Fruit fly (Drosophila melanogaster): ENCODE results near the gene lectin-22C.

Gene lectin-22C

DNA sequence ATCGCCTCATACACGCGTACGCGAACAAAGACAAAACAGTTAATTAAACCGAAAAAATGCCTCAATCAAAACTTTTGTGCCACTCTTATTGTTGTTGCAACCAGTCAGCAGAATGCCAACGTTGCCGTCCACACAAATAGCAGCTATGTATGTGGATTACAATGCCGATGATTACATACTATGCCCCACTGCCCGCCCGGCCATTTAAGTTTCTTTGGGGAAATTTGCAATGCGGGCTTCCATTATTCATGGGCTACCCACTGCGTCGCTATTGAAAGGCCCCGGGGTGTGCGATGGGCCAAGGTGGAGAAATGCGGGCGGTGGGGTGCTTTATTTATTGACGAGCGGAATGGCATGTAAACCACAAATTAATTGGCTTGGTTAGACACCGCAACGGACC is 47.3 kb upstream of the lectin-22C start (continued):
- TF ChIP-seq ara (GFP tag; IDR thresholded peaks at IDR 0.05) (0 out of 2 replicates have a peak, but pooled peaks have one; percentile 31), CG3407 (GFP tag; optimal IDR thresholded peaks at IDR 0.05) (no peak), Ravus (GFP tag; IDR thresholded peaks at IDR 0.05) (no peak), ewg (GFP tag; optimal IDR thresholded peaks at IDR 0.05) (no peak), Atf3 (GFP tag; optimal IDR thresholded peaks at IDR 0.05) (no peak), CG1529 (GFP tag; optimal IDR thresholded peaks at IDR 0.05) (no peak), ato (GFP tag; IDR thresholded peaks at IDR 0.05; ENCODE audit: partially characterized antibody) (no peak), Sin3A (optimal IDR thresholded peaks at IDR 0.05) (no peak), dm (GFP tag; optimal IDR thresholded peaks at IDR 0.05) (no peak), nmo (GFP tag; optimal IDR thresholded peaks at IDR 0.05) (no peak), fu2 (GFP tag; optimal IDR thresholded peaks at IDR 0.05) (no peak), hkb (optimal IDR thresholded peaks at IDR 0.05) (no peak), hkb (GFP tag; IDR thresholded peaks at IDR 0.05) (no peak), CG11723 (GFP tag; optimal IDR thresholded peaks at IDR 0.05) (no peak), Hr78 (GFP tag; optimal IDR thresholded peaks at IDR 0.05) (no peak), CG18599 (GFP tag; optimal IDR thresholded peaks at IDR 0.05) (peak; percentile 3), Hsf (GFP tag; optimal IDR thresholded peaks at IDR 0.05) (no peak), h (optimal IDR thresholded peaks at IDR 0.05) (no peak), CG12299 (tag; optimal IDR thresholded peaks at IDR 0.05) (no peak), Stat92E (GFP tag; optimal IDR thresholded peaks at IDR 0.05) (no peak), z (GFP tag; IDR thresholded peaks at IDR 0.05) (no peak), D19B (GFP tag; optimal IDR thresholded peaks at IDR 0.05) (no peak), nom (GFP tag; optimal IDR thresholded peaks at IDR 0.05) (no peak), lmd (GFP tag; IDR thresholded peaks at IDR 0.05) (0 out of 2 replicates have a peak, but pooled peaks have one; percentile 22), CG17186 (GFP tag; optimal IDR thresholded peaks at IDR 0.05) (no peak), CG4360 (GFP tag; IDR thresholded peaks at IDR 0.05) (0 out of 2 replicates have a peak, but pooled peaks have one; percentile 33), grau (tag; optimal IDR thresholded peaks at IDR 0.05) (no peak), yki (optimal IDR thresholded peaks at IDR 0.05) (no peak), Opbp (GFP tag; IDR thresholded peaks at IDR 0.05; ENCODE audit: partially characterized antibody) (no peak), caup (GFP tag; optimal IDR thresholded peaks at IDR 0.05; ENCODE audit: severe bottlenecking) (no peak), Gug (GFP tag; IDR thresholded peaks at IDR 0.05) (peak; percentile 57; the same call in 3 of the 4 replicates), CG17568 (GFP tag; optimal IDR thresholded peaks at IDR 0.05) (no peak), CG2199 (GFP tag; IDR thresholded peaks at IDR 0.05) (no peak), CG32772 (GFP tag; IDR thresholded peaks at IDR 0.05) (peak; percentile 45; the same call in 1 of the 2 replicates), hbn (GFP tag; IDR thresholded peaks at IDR 0.05; ENCODE audit: partially characterized antibody) (no peak), CG12219 (GFP tag; optimal IDR thresholded peaks at IDR 0.05) (no peak), Scr (GFP tag; IDR thresholded peaks at IDR 0.05; ENCODE audit: partially characterized antibody) (no peak), CG10654 (GFP tag; optimal IDR thresholded peaks at IDR 0.05) (no peak), CG33557 (GFP tag; optimal IDR thresholded peaks at IDR 0.05) (no peak), CG11093 (GFP tag; IDR thresholded peaks at IDR 0.05) (0 out of 3 replicates have a peak, but pooled peaks have one; percentile 40), CG13624 (GFP tag; optimal IDR thresholded peaks at IDR 0.05) (no peak), fd3F (GFP tag; optimal IDR thresholded peaks at IDR 0.05) (no peak), CG7786 (GFP tag; optimal IDR thresholded peaks at IDR 0.05) (no peak), ap (GFP tag; IDR thresholded peaks at IDR 0.05) (peak; percentile 23; the same call in 1 of the 2 replicates), ham (GFP tag; IDR thresholded peaks at IDR 0.05) (no peak), Camta (GFP tag; optimal IDR thresholded peaks at IDR 0.05) (no peak), CG2116 (GFP tag; optimal IDR thresholded peaks at IDR 0.05) (no peak), CG4404 (GFP tag; IDR thresholded peaks at IDR 0.05) (0 out of 2 replicates have a peak, but pooled peaks have one; percentile 21), Doc2 (GFP tag; IDR thresholded peaks at IDR 0.05) (no peak), CG10979 (tag; optimal IDR thresholded peaks at IDR 0.05) (no peak), CG12659 (GFP tag; optimal IDR thresholded peaks at IDR 0.05) (no peak), luna (GFP tag; optimal IDR thresholded peaks at IDR 0.05) (no peak)
